Worm (Caenorhabditis elegans) whole organism, midembryonic: Measurements from ENCODE around the gene dex-1.

ENCODE experiments used
- med-1 ChIP-seq: sonication (generic microtip); optimal IDR thresholded peaks from 2 replicates; lab custom pipeline; 2017; ENCODE audit warnings: missing genetic modification characterization, mild to moderate bottlenecking, missing compliant biosample characterization, antibody characterized with exemption, missing genetic modification reagents; ENCODE audit not compliant: insufficient read depth
- ztf-29 ChIP-seq: fragments of 200-800 bp; sonication (Bioruptor generic); IDR thresholded peaks from 2 replicates; pipeline ENCODE4 v1.3.6; 2022; ENCODE audit warnings: missing genetic modification reagents, missing genetic modification characterization, missing compliant biosample characterization

DNA sequence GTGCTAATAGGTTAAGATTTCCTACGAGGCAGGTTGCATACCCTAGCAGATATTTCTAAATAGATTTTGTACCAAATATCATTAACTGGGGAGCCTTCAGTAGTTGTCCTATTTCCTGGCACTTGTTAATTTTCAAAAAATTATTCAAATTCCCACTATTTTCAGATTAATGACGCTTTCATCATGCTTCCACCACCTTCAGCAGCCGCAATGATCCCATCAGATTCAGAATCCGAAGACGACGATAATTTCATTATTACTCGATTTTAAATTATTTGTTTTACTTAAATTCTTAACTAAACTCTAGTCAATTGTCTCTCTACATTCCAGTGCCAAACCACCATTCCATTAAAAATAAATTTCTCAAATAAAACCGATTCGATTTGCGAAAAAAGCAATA is 24.9 kb downstream of the dex-1 start:
- no peak for TF ChIP-seq med-1
- TF ChIP-seq ztf-29 (GFP tag; lab: Robert Waterston, UW) = no peak
